Worm (Caenorhabditis elegans): ENCODE results near the gene C04A2.15.

The C04A2.15 gene

ce11 chrII:6821832-6822231, 30.2 kb upstream of the C04A2.15 start:
- TF ChIP-seq jun-1 (tag; optimal IDR thresholded peaks at IDR 0.05) (peak; percentile 32), elt-2 (tag; optimal IDR thresholded peaks at IDR 0.05) (peak; percentile 88), ceh-28 (tag; optimal IDR thresholded peaks at IDR 0.05) (no peak), snpc-4 (tag; optimal IDR thresholded peaks at IDR 0.05) (no peak), elt-1 (tag; optimal IDR thresholded peaks at IDR 0.05) (no peak), nhr-25 (tag; optimal IDR thresholded peaks at IDR 0.05) (no peak), daf-12 (tag; optimal IDR thresholded peaks at IDR 0.05) (no peak), elt-3 (tag; optimal IDR thresholded peaks at IDR 0.05) (peak in 1 of 3 experiments; percentile 51), tbx-2 (tag; optimal IDR thresholded peaks at IDR 0.05) (no peak), hmg-11 (tag; optimal IDR thresholded peaks at IDR 0.05) (no peak), ztf-11 (tag; optimal IDR thresholded peaks at IDR 0.05) (no peak), pqm-1 (tag; optimal IDR thresholded peaks at IDR 0.05) (peak; percentile 95), nhr-77 (tag; optimal IDR thresholded peaks at IDR 0.05) (no peak), pha-4 (tag; optimal IDR thresholded peaks at IDR 0.05) (peak; percentile 44)

DNA sequence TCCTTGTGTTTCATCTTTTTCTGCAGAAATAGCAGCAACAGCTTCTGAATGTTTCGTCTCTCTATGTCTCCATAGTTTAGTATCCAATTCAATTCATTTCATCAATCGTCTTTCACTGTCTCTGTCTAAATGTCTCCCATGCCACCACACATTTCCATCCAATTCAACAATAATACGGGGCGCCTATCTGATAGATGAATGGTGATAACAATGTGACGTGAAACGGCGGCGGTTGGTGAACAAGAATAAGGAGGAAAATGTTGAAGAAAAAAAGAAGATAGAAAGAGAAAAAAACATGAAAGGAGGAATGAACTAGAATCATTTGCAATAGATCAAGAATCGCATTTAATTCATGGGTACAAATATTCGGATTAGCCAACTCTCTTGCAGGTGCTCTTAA, 29.7 kb upstream of the C04A2.15 start:
- TF ChIP-seq elt-1 (tag; optimal IDR thresholded peaks at IDR 0.05) (peak; percentile 96), elt-2 (tag; optimal IDR thresholded peaks at IDR 0.05) (peak; percentile 85), nfya-1 (tag; optimal IDR thresholded peaks at IDR 0.05; ENCODE audit: insufficient read depth) (peak; percentile 69), nhr-23 (tag; optimal IDR thresholded peaks at IDR 0.05) (peak; percentile 80), nhr-11 (tag; optimal IDR thresholded peaks at IDR 0.05) (peak; percentile 21), nhr-12 (tag; optimal IDR thresholded peaks at IDR 0.05) (no peak), skn-1 (tag; optimal IDR thresholded peaks at IDR 0.05) (no peak), ZK546.5 (tag; optimal IDR thresholded peaks at IDR 0.05) (no peak), jun-1 (tag; optimal IDR thresholded peaks at IDR 0.05) (peak; percentile 6), zag-1 (tag; optimal IDR thresholded peaks at IDR 0.05) (no peak), nhr-43 (tag; optimal IDR thresholded peaks at IDR 0.05; ENCODE audit: poor library complexity, severe bottlenecking) (peak; percentile 31), R02D3.7 (tag; optimal IDR thresholded peaks at IDR 0.05) (peak; percentile 8), mdl-1 (tag; optimal IDR thresholded peaks at IDR 0.05) (peak; percentile 29), pqm-1 (tag; optimal IDR thresholded peaks at IDR 0.05) (peak; percentile 67), elt-3 (tag; optimal IDR thresholded peaks at IDR 0.05) (peak in 1 of 3 experiments; percentile 69), nhr-77 (tag; optimal IDR thresholded peaks at IDR 0.05) (peak; percentile 14), sea-2 (GFP tag; optimal IDR thresholded peaks at IDR 0.05) (no peak), egl-27 (tag; optimal IDR thresholded peaks at IDR 0.05) (peak; percentile 34), egl-5 (tag; optimal IDR thresholded peaks at IDR 0.05) (peak; percentile 90), unc-62 (GFP tag; optimal IDR thresholded peaks at IDR 0.05) (peak; percentile 89), nhr-25 (tag; optimal IDR thresholded peaks at IDR 0.05) (peak; percentile 82), nhr-237 (tag; optimal IDR thresholded peaks at IDR 0.05) (no peak)

DNA sequence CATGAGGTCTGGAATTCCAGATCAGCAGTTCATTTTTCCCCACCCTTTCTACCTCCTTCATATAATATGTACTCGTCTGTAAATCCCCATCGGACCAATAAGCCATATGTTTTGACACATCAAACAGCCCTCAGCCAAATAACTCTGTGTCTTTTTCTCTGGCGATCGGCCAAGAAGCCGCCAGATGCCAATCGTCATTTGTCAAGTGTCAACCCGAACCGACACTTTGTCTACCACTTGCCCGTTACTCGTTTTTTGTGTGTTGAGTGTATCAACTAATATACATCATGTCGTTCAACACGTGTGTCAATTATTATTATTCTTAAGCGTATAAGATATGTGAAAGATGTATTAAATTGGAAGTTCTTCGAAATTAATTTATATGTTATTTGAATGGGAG, 28.8 kb upstream of the C04A2.15 start:
- TF ChIP-seq mdl-1 (tag; optimal IDR thresholded peaks at IDR 0.05), result no peak
- no peak for TF ChIP-seq nhr-11 (tag; optimal IDR thresholded peaks at IDR 0.05)
- TF ChIP-seq elt-2 (tag; optimal IDR thresholded peaks at IDR 0.05), result no peak
- TF ChIP-seq egl-27 (tag; optimal IDR thresholded peaks at IDR 0.05), result no peak
- TF ChIP-seq nhr-76 (tag; optimal IDR thresholded peaks at IDR 0.05), result no peak
- TF ChIP-seq sea-2 (GFP tag; optimal IDR thresholded peaks at IDR 0.05), result no peak
- TF ChIP-seq ceh-9 (tag; optimal IDR thresholded peaks at IDR 0.05), result no peak
- no peak for TF ChIP-seq pha-4 (tag; optimal IDR thresholded peaks at IDR 0.05)
- TF ChIP-seq nhr-77 (tag; optimal IDR thresholded peaks at IDR 0.05), result no peak
- TF ChIP-seq nhr-67 (tag; optimal IDR thresholded peaks at IDR 0.05), result no peak
- no peak for TF ChIP-seq skn-1 (tag; optimal IDR thresholded peaks at IDR 0.05)
- TF ChIP-seq ama-1 (optimal IDR thresholded peaks at IDR 0.05), result no peak
- TF ChIP-seq elt-1 (tag; optimal IDR thresholded peaks at IDR 0.05), result peak; percentile 84
- no peak for TF ChIP-seq jun-1 (tag; optimal IDR thresholded peaks at IDR 0.05)
- peak; percentile 35 for TF ChIP-seq snpc-4 (tag; optimal IDR thresholded peaks at IDR 0.05)
- TF ChIP-seq lin-39 (tag; optimal IDR thresholded peaks at IDR 0.05), result peak; percentile 99
- TF ChIP-seq egl-5 (tag; optimal IDR thresholded peaks at IDR 0.05), result peak; percentile 23
- TF ChIP-seq eor-1 (tag; optimal IDR thresholded peaks at IDR 0.05), result no peak
- TF ChIP-seq ztf-11 (tag; optimal IDR thresholded peaks at IDR 0.05), result no peak
- no peak for TF ChIP-seq R02D3.7 (tag; optimal IDR thresholded peaks at IDR 0.05)
- no peak for TF ChIP-seq ztf-4 (tag; optimal IDR thresholded peaks at IDR 0.05)
- TF ChIP-seq nhr-12 (tag; optimal IDR thresholded peaks at IDR 0.05), result no peak
- TF ChIP-seq zag-1 (tag; optimal IDR thresholded peaks at IDR 0.05), result no peak
- TF ChIP-seq nhr-25 (tag; optimal IDR thresholded peaks at IDR 0.05), result peak; percentile 42
- TF ChIP-seq mml-1 (tag; optimal IDR thresholded peaks at IDR 0.05), result no peak
- peak; percentile 34 for TF ChIP-seq nhr-43 (tag; optimal IDR thresholded peaks at IDR 0.05; ENCODE audit: poor library complexity, severe bottlenecking)
- TF ChIP-seq nhr-237 (tag; optimal IDR thresholded peaks at IDR 0.05), result no peak
- TF ChIP-seq tbx-2 (tag; optimal IDR thresholded peaks at IDR 0.05), result no peak
- TF ChIP-seq ZK546.5 (tag; optimal IDR thresholded peaks at IDR 0.05), result no peak
- peak; percentile 98 for TF ChIP-seq unc-62 (GFP tag; optimal IDR thresholded peaks at IDR 0.05)
- TF ChIP-seq fkh-2 (tag; optimal IDR thresholded peaks at IDR 0.05), result no peak
- TF ChIP-seq ceh-16 (tag; optimal IDR thresholded peaks at IDR 0.05), result no peak
- TF ChIP-seq nfya-1 (tag; optimal IDR thresholded peaks at IDR 0.05; ENCODE audit: insufficient read depth), result peak; percentile 53
- TF ChIP-seq fos-1 (tag; optimal IDR thresholded peaks at IDR 0.05), result no peak
- TF ChIP-seq nhr-23 (tag; optimal IDR thresholded peaks at IDR 0.05), result no peak
- TF ChIP-seq unc-39 (tag; optimal IDR thresholded peaks at IDR 0.05), result no peak
- peak; percentile 39 for TF ChIP-seq hmg-11 (tag; optimal IDR thresholded peaks at IDR 0.05)
- no peak for TF ChIP-seq elt-3 (tag; optimal IDR thresholded peaks at IDR 0.05)
- TF ChIP-seq lsy-12 (tag; optimal IDR thresholded peaks at IDR 0.05), result no peak
- TF ChIP-seq ceh-82 (tag; optimal IDR thresholded peaks at IDR 0.05), result no peak

All from whole organism, L3 larva.